Worm (Caenorhabditis elegans): ENCODE results near the gene srv-10.

srv-10 gene

ce11 chrV:13380178-13380577 lies 43.5 kb upstream of the srv-10 start, which contains the start of gene ifbp-1:
Gene ifbp-1, minus strand, starts transcription at chrV:13380262.
- TF ChIP-seq somi-1 (GFP tag; optimal IDR thresholded peaks at IDR 0.05) (peak; percentile 42), rcor-1 (GFP tag; IDR thresholded peaks at IDR 0.05) (no peak), sea-2 (GFP tag; IDR thresholded peaks at IDR 0.05) (no peak), tlf-1 (GFP tag; optimal IDR thresholded peaks at IDR 0.05) (no peak), K11D2.4 (GFP tag; IDR thresholded peaks at IDR 0.05) (0 out of 2 replicates have a peak, but pooled peaks have one; percentile 66), let-526 (GFP tag; IDR thresholded peaks at IDR 0.05) (no peak), nfya-1 (tag; optimal IDR thresholded peaks at IDR 0.05; ENCODE audit: borderline replicate concordance, insufficient read depth) (no peak), F39B2.1 (GFP tag; IDR thresholded peaks at IDR 0.05) (no peak), lsl-1 (GFP tag; optimal IDR thresholded peaks at IDR 0.05) (no peak), F57C9.4 (tag; optimal IDR thresholded peaks at IDR 0.05) (no peak), lin-35 (GFP tag; optimal IDR thresholded peaks at IDR 0.05) (no peak), lin-26 (GFP tag; IDR thresholded peaks at IDR 0.05) (peak; percentile 60; the same call in 1 of the 2 replicates), attf-6 (GFP tag; IDR thresholded peaks at IDR 0.05) (no peak), egl-44 (GFP tag; IDR thresholded peaks at IDR 0.05) (0 out of 2 replicates have a peak, but pooled peaks have one; percentile 15), lag-1 (GFP tag; IDR thresholded peaks at IDR 0.05) (no peak), ceh-27 (GFP tag; optimal IDR thresholded peaks at IDR 0.05) (peak; percentile 9), hrde-1 (tag; optimal IDR thresholded peaks at IDR 0.05; ENCODE audit: borderline replicate concordance) (no peak), madf-8 (GFP tag; conservative IDR thresholded peaks at IDR 0.05) (no peak), ztf-26 (tag; optimal IDR thresholded peaks at IDR 0.05) (peak; percentile 73), cebp-1 (GFP tag; IDR thresholded peaks at IDR 0.05) (peak; percentile 50; the same call in 1 of the 2 replicates), cebp-1 (tag; optimal IDR thresholded peaks at IDR 0.05) (peak; percentile 79), lin-54 (GFP tag; optimal IDR thresholded peaks at IDR 0.05) (no peak), lin-40 (tag; optimal IDR thresholded peaks at IDR 0.05) (peak; percentile 73)

ce11 chrV:13380980-13381379 lies 42.7 kb upstream of the srv-10 start, which contains the start of gene cpz-2:
Gene cpz-2, plus strand, starts transcription at chrV:13381189.
- peak; percentile 74 for TF ChIP-seq nhr-80 (tag; optimal IDR thresholded peaks at IDR 0.05)
- no peak for TF ChIP-seq snpc-3.4 (tag; optimal IDR thresholded peaks at IDR 0.05)

- TF ChIP-seq aptf-3 (GFP tag; IDR thresholded peaks at IDR 0.05) (no peak), cebp-1 (GFP tag; IDR thresholded peaks at IDR 0.05) (no peak), cebp-1 (tag; optimal IDR thresholded peaks at IDR 0.05) (no peak), ztf-26 (tag; optimal IDR thresholded peaks at IDR 0.05) (no peak), ztf-18 (tag; optimal IDR thresholded peaks at IDR 0.05) (no peak), sea-2 (GFP tag; IDR thresholded peaks at IDR 0.05) (no peak), akir-1 (GFP tag; optimal IDR thresholded peaks at IDR 0.05) (no peak), T07F8.4 (tag; optimal IDR thresholded peaks at IDR 0.05) (no peak), K12H6.12 (tag; optimal IDR thresholded peaks at IDR 0.05) (no peak), madf-8 (GFP tag; conservative IDR thresholded peaks at IDR 0.05) (no peak), ekl-4 (GFP tag; IDR thresholded peaks at IDR 0.05) (no peak), Y53G8AR.9 (GFP tag; conservative IDR thresholded peaks at IDR 0.05) (no peak), sptf-2 (GFP tag; optimal IDR thresholded peaks at IDR 0.05) (no peak), him-1 (tag; optimal IDR thresholded peaks at IDR 0.05) (no peak), lin-35 (GFP tag; optimal IDR thresholded peaks at IDR 0.05) (no peak), die-1 (tag; optimal IDR thresholded peaks at IDR 0.05) (no peak), bed-1 (GFP tag; IDR thresholded peaks at IDR 0.05) (no peak), ztf-28 (GFP tag; IDR thresholded peaks at IDR 0.05) (no peak)
Measured at ce11 chrV:13385798-13386197, 37.9 kb upstream of the srv-10 start, which contains the start of gene gcy-34. Gene gcy-34, minus strand, starts transcription at chrV:13385898.

All from whole organism, young adult.